Fruit fly (Drosophila melanogaster) whole organism, embryonic: ENCODE data around the gene Mekk1.

Experiments used
- CG10431 ChIP-seq: fragments of 200-800 bp; sonication (Bioruptor generic); optimal IDR thresholded peaks from 3 replicates; lab custom pipeline; 2018; ENCODE audit warnings: missing biosample characterization, mild to moderate bottlenecking, missing genetic modification characterization
- CG11247 ChIP-seq: fragments of 200-800 bp; sonication (Bioruptor generic); IDR thresholded peaks from 2 replicates; pipeline ENCODE4 v1.3.6; 2022; ENCODE audit warnings: missing biosample characterization, missing genetic modification characterization
- CG11504 ChIP-seq: fragments of 200-800 bp; sonication (Bioruptor generic); optimal IDR thresholded peaks from 3 replicates; lab custom pipeline; 2019; ENCODE audit warnings: missing biosample characterization, mild to moderate bottlenecking, missing genetic modification characterization, moderate library complexity
- CG12219 ChIP-seq: fragments of 200-800 bp; sonication (Bioruptor generic); optimal IDR thresholded peaks from 3 replicates; lab custom pipeline; 2018; ENCODE audit warnings: missing biosample characterization, mild to moderate bottlenecking, missing genetic modification characterization
- CG13123 ChIP-seq: fragments of 200-800 bp; sonication (Bioruptor generic); optimal IDR thresholded peaks from 2 replicates; lab custom pipeline; 2016; ENCODE audit warnings: missing biosample characterization, missing genetic modification characterization
- CG15073 ChIP-seq: fragments of 200-800 bp; sonication (Bioruptor generic); optimal IDR thresholded peaks from 2 replicates; lab custom pipeline; 2016; ENCODE audit warnings: missing biosample characterization, missing genetic modification characterization
- CG1529 ChIP-seq: fragments of 200-800 bp; sonication (Bioruptor generic); optimal IDR thresholded peaks from 3 replicates; lab custom pipeline; 2018; ENCODE audit warnings: missing biosample characterization, missing genetic modification characterization
- CG15514 ChIP-seq: fragments of 200-800 bp; sonication (Bioruptor generic); optimal IDR thresholded peaks from 3 replicates; lab custom pipeline; 2017; ENCODE audit warnings: missing biosample characterization, missing genetic modification characterization, mild to moderate bottlenecking, moderate library complexity, missing genetic modification reagents
- CG16813 ChIP-seq: fragments of 200-800 bp; sonication (Bioruptor generic); IDR thresholded peaks from 3 replicates; pipeline ENCODE4 v1.3.6; 2022; ENCODE audit warnings: missing biosample characterization, missing genetic modification characterization; ENCODE audit not compliant: partially characterized antibody
- CG16815 ChIP-seq: fragments of 200-800 bp; sonication (Bioruptor generic); optimal IDR thresholded peaks from 3 replicates; lab custom pipeline; 2017; ENCODE audit warnings: missing biosample characterization, mild to moderate bottlenecking, missing genetic modification characterization
- CG17912 ChIP-seq: fragments of 200-800 bp; sonication (Bioruptor generic); optimal IDR thresholded peaks from 2 replicates; lab custom pipeline; 2018; ENCODE audit warnings: missing biosample characterization, mild to moderate bottlenecking, missing genetic modification characterization
- CG1792 ChIP-seq: fragments of 200-800 bp; sonication (Bioruptor generic); optimal IDR thresholded peaks from 2 replicates; lab custom pipeline; 2016; ENCODE audit warnings: missing biosample characterization, missing genetic modification characterization
- CG3838 ChIP-seq: fragments of 200-800 bp; sonication (Bioruptor generic); optimal IDR thresholded peaks from 3 replicates; lab custom pipeline; 2016; ENCODE audit warnings: missing biosample characterization, missing genetic modification characterization
- CG4282 ChIP-seq: fragments of 200-800 bp; sonication (Bioruptor generic); optimal IDR thresholded peaks from 2 replicates; lab custom pipeline; 2016; ENCODE audit warnings: missing biosample characterization, missing genetic modification characterization
- CG6689 ChIP-seq: fragments of 200-800 bp; sonication (Bioruptor generic); IDR thresholded peaks from 2 replicates; pipeline ENCODE4 v1.3.6; 2022; ENCODE audit warnings: missing biosample characterization, missing genetic modification characterization
- CG7987 ChIP-seq: fragments of 200-800 bp; sonication (Bioruptor generic); optimal IDR thresholded peaks from 2 replicates; lab custom pipeline; 2018; ENCODE audit warnings: missing biosample characterization, mild to moderate bottlenecking, missing genetic modification characterization, moderate library complexity
- CG8281 ChIP-seq: fragments of 200-800 bp; sonication (Bioruptor generic); optimal IDR thresholded peaks from 2 replicates; lab custom pipeline; 2018; ENCODE audit warnings: missing biosample characterization, mild to moderate bottlenecking, missing genetic modification characterization, moderate library complexity
- CG8388 ChIP-seq: fragments of 200-800 bp; sonication (Bioruptor generic); optimal IDR thresholded peaks from 2 replicates; lab custom pipeline; 2019; ENCODE audit warnings: missing biosample characterization, mild to moderate bottlenecking, missing genetic modification characterization, moderate library complexity
- CG8478 ChIP-seq: fragments of >200 bp; optimal IDR thresholded peaks from 2 replicates; lab custom pipeline; 2018
- CG8924 ChIP-seq: fragments of 200-800 bp; optimal IDR thresholded peaks from 3 replicates; lab custom pipeline; 2019; ENCODE audit warnings: missing biosample characterization, mild to moderate bottlenecking, missing genetic modification characterization, moderate library complexity
- CG9876 ChIP-seq: fragments of 200-800 bp; sonication (Bioruptor generic); optimal IDR thresholded peaks from 2 replicates; lab custom pipeline; 2016; ENCODE audit warnings: missing biosample characterization, missing genetic modification characterization
- CG9932 ChIP-seq: fragments of 200-800 bp; sonication (Bioruptor generic); IDR thresholded peaks from 2 replicates; pipeline ENCODE4 v1.3.6; 2022; ENCODE audit warnings: missing biosample characterization, missing genetic modification characterization
- CoRest ChIP-seq: fragments of 200-800 bp; sonication (Bioruptor generic); optimal IDR thresholded peaks from 3 replicates; lab custom pipeline; 2018; ENCODE audit warnings: missing biosample characterization, mild to moderate bottlenecking, missing genetic modification characterization, moderate library complexity
- Jarid2 ChIP-seq: fragments of 200-800 bp; sonication (Bioruptor generic); optimal IDR thresholded peaks from 3 replicates; lab custom pipeline; 2017; ENCODE audit warnings: mild to moderate bottlenecking, missing biosample characterization, missing genetic modification reagents, missing genetic modification characterization
- Sry-β ChIP-seq: fragments of 200-800 bp; sonication (Bioruptor generic); optimal IDR thresholded peaks from 2 replicates; lab custom pipeline; 2018; ENCODE audit warnings: missing biosample characterization, mild to moderate bottlenecking, missing genetic modification characterization, moderate library complexity
- Stat92E ChIP-seq, 3 experiments: fragments of >200 bp in 2 of 3; fragments of 200-800 bp in 1 of 3; sonication (Bioruptor generic) in 1 of 3; optimal IDR thresholded peaks; 2 replicates each; lab custom pipeline; 2017 to 2019; ENCODE audit warnings: missing biosample characterization in 3 of 3, missing genetic modification characterization in 3 of 3, mild to moderate bottlenecking in 1 of 3, moderate library complexity in 1 of 3
- Vsx1 ChIP-seq: fragments of 200-800 bp; sonication (Bioruptor generic); optimal IDR thresholded peaks from 2 replicates; lab custom pipeline; 2017; ENCODE audit warnings: missing biosample characterization, mild to moderate bottlenecking, missing genetic modification characterization, missing genetic modification reagents
- ara ChIP-seq: fragments of 200-800 bp; sonication (Bioruptor generic); IDR thresholded peaks from 2 replicates; pipeline ENCODE4 v1.3.6; 2022; ENCODE audit warnings: missing biosample characterization, missing genetic modification characterization
- bowl ChIP-seq: fragments of 200-800 bp; sonication (Bioruptor generic); IDR thresholded peaks from 2 replicates; pipeline ENCODE4 v1.3.6; 2022; ENCODE audit warnings: missing biosample characterization, missing genetic modification characterization
- cas ChIP-seq: fragments of 200-800 bp; sonication (Bioruptor generic); IDR thresholded peaks from 2 replicates; pipeline ENCODE4 v1.3.6; 2022; ENCODE audit warnings: missing biosample characterization, missing genetic modification characterization
- dmrt11E ChIP-seq: fragments of 200-800 bp; sonication (Bioruptor generic); optimal IDR thresholded peaks from 3 replicates; lab custom pipeline; 2018; ENCODE audit warnings: missing biosample characterization, mild to moderate bottlenecking, missing genetic modification characterization, moderate library complexity
- esg ChIP-seq: fragments of 200-800 bp; sonication (Bioruptor generic); conservative IDR thresholded peaks from 2 replicates; pipeline ENCODE4 v1.3.6; 2022; ENCODE audit warnings: missing biosample characterization, missing genetic modification characterization
- fd64A ChIP-seq: fragments of 200-800 bp; sonication (Bioruptor generic); optimal IDR thresholded peaks from 3 replicates; lab custom pipeline; 2018; ENCODE audit warnings: missing biosample characterization, mild to moderate bottlenecking, missing genetic modification characterization
- grn ChIP-seq: fragments of 200-800 bp; sonication (Bioruptor generic); optimal IDR thresholded peaks from 3 replicates; lab custom pipeline; 2017; ENCODE audit warnings: missing biosample characterization, missing genetic modification characterization
- inv ChIP-seq: fragments of 200-800 bp; sonication (Bioruptor generic); IDR thresholded peaks from 2 replicates; pipeline ENCODE4 v1.3.6; 2022; ENCODE audit warnings: missing biosample characterization, missing genetic modification characterization; ENCODE audit not compliant: partially characterized antibody
- jigr1 ChIP-seq: fragments of 200-800 bp; sonication (Bioruptor generic); IDR thresholded peaks from 3 replicates; pipeline ENCODE4 v1.3.6; 2022; ENCODE audit warnings: missing biosample characterization, missing genetic modification characterization
- kay ChIP-seq: fragments of 200-800 bp; sonication (Bioruptor generic); optimal IDR thresholded peaks from 2 replicates; lab custom pipeline; 2016; ENCODE audit warnings: missing biosample characterization, missing genetic modification characterization
- knrl ChIP-seq: fragments of 200-800 bp; sonication (Bioruptor generic); IDR thresholded peaks from 3 replicates; pipeline ENCODE4 v1.3.6; 2022; ENCODE audit warnings: missing biosample characterization, missing genetic modification characterization; ENCODE audit not compliant: partially characterized antibody
- lbe ChIP-seq: fragments of 200-800 bp; sonication (Bioruptor generic); optimal IDR thresholded peaks from 2 replicates; lab custom pipeline; 2016; ENCODE audit warnings: missing biosample characterization, mild to moderate bottlenecking, missing genetic modification characterization
- mld ChIP-seq: fragments of 200-800 bp; sonication (Bioruptor generic); IDR thresholded peaks from 3 replicates; pipeline ENCODE4 v1.3.6; 2022; ENCODE audit warnings: missing biosample characterization, missing genetic modification characterization; ENCODE audit not compliant: partially characterized antibody
- nau ChIP-seq: fragments of 200-800 bp; sonication (Bioruptor generic); optimal IDR thresholded peaks from 3 replicates; lab custom pipeline; 2017; ENCODE audit warnings: missing biosample characterization, mild to moderate bottlenecking, missing genetic modification characterization, missing genetic modification reagents
- rib ChIP-seq: fragments of 200-800 bp; sonication (Bioruptor generic); IDR thresholded peaks from 2 replicates; pipeline ENCODE4 v1.3.6; 2022; ENCODE audit warnings: missing biosample characterization, missing genetic modification characterization
- sens ChIP-seq: fragments of 200-800 bp; sonication (Bioruptor generic); peaks from one replicate; lab custom pipeline; 2016; ENCODE audit warnings: missing biosample characterization, missing genetic modification characterization
- slbo ChIP-seq: fragments of 200-800 bp; sonication (Bioruptor generic); IDR thresholded peaks from 2 replicates; pipeline ENCODE4 v1.3.6; 2022; ENCODE audit warnings: missing biosample characterization, missing genetic modification characterization
- slou ChIP-seq: fragments of 200-800 bp; sonication (Bioruptor generic); optimal IDR thresholded peaks from 3 replicates; lab custom pipeline; 2016; ENCODE audit warnings: missing biosample characterization, missing genetic modification characterization
- slp2 ChIP-seq: fragments of 200-800 bp; sonication (Bioruptor generic); optimal IDR thresholded peaks from 2 replicates; lab custom pipeline; 2016; ENCODE audit warnings: missing biosample characterization, missing genetic modification characterization
- stwl ChIP-seq: fragments of 200-800 bp; sonication (Bioruptor generic); optimal IDR thresholded peaks from 3 replicates; lab custom pipeline; 2018; ENCODE audit warnings: missing biosample characterization, mild to moderate bottlenecking, missing genetic modification characterization, moderate library complexity
- sug ChIP-seq: fragments of 200-800 bp; optimal IDR thresholded peaks from 2 replicates; lab custom pipeline; 2019; ENCODE audit warnings: missing biosample characterization, mild to moderate bottlenecking, missing genetic modification characterization, moderate library complexity
- tap ChIP-seq: fragments of 200-800 bp; optimal IDR thresholded peaks from 3 replicates; lab custom pipeline; 2019; ENCODE audit warnings: missing biosample characterization, mild to moderate bottlenecking, missing genetic modification characterization, moderate library complexity
- wdn ChIP-seq: fragments of 200-800 bp; sonication (Bioruptor generic); IDR thresholded peaks from 2 replicates; pipeline ENCODE4 v1.3.6; 2022; ENCODE audit warnings: missing biosample characterization, missing genetic modification characterization

The Mekk1 gene

DNA sequence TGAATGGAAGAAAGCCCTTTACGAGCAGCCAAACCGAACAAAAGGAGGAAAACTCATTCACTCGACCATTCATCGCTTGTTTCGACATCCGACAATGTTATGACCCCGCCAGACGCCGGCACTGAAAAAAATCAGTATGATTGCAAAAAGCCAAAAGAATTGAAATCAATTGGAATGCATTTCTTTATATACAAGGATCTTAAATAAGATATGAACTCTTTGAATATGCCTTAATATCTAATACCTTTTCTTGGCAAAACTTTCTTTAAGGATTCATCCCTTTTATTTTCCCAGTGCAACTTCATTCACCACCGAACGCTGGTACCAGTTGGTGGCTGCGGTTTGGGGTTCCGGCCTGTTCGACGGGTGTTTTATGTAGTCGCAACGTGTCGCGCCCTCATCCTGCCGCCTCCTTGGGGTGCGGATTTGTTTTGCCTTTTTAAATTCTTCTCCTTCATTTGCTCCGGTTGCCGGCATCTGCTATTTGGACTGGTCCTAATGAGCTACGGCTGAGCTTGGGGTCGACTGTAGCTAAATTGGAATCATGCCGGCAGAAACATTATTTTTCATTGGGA, 23.5 kb downstream of the Mekk1 start (continued):
- TF ChIP-seq bowl (GFP tag; lab: Robert Waterston, UW) (no peak; the same call in 1 of the 2 replicates), esg (GFP tag; lab: Robert Waterston, UW) (peak; percentile 76), CG17912 (GFP tag; lab: Kevin White, UChicago) (peak; percentile 42), CG6689 (GFP tag; lab: Robert Waterston, UW) (peak; percentile 88), sens (GFP tag; lab: Kevin White, UChicago) (peak; percentile 96), wdn (GFP tag; lab: Robert Waterston, UW) (peak; percentile 76), CG3838 (GFP tag; lab: Kevin White, UChicago) (peak; percentile 46), cas (GFP tag; lab: Robert Waterston, UW) (no peak; the same call in 1 of the 2 replicates), CG11247 (GFP tag; lab: Robert Waterston, UW) (peak; percentile 74), CG8388 (GFP tag; lab: Kevin White, UChicago) (peak; percentile 81), CG1792 (GFP tag; lab: Kevin White, UChicago) (peak; percentile 82), fd64A (peak; percentile 62), jigr1 (GFP tag; lab: Robert Waterston, UW) (0 out of 3 replicates have a peak, but pooled peaks have one; percentile 33), grn (GFP tag; lab: Kevin White, UChicago) (peak; percentile 44), slbo (GFP tag; lab: Robert Waterston, UW) (peak; percentile 88), Vsx1 (GFP tag; lab: Kevin White, UChicago) (peak; percentile 46), kay (GFP tag; lab: Kevin White, UChicago) (peak; percentile 72), rib (GFP tag; lab: Robert Waterston, UW) (no peak; the same call in 1 of the 2 replicates), nau (GFP tag; lab: Kevin White, UChicago) (peak; percentile 78), dmrt11E (peak; percentile 52), CG10431 (GFP tag; lab: Kevin White, UChicago) (peak; percentile 61), slou (GFP tag; lab: Kevin White, UChicago) (peak; percentile 83), lbe (GFP tag; lab: Kevin White, UChicago) (no peak), CG9932 (GFP tag; lab: Robert Waterston, UW) (peak; percentile 73), slp2 (GFP tag; lab: Kevin White, UChicago) (peak; percentile 58), CG8478 (lab: Kevin White, UChicago) (no peak), ara (peak; percentile 78), mld (GFP tag; lab: Robert Waterston, UW) (no peak), Jarid2 (GFP tag; lab: Kevin White, UChicago) (peak; percentile 64), CG9876 (GFP tag; lab: Kevin White, UChicago) (peak; percentile 37), CG1529 (peak; percentile 71), Stat92E (GFP tag; optimal IDR thresholded peaks at IDR 0.05; lab: Kevin White, UChicago) (no peak), CG8281 (peak; percentile 59), CG11504 (tag; lab: Kevin White, UChicago) (peak; percentile 91), stwl (tag; lab: Kevin White, UChicago) (no peak), tap (tag; lab: Kevin White, UChicago) (peak; percentile 86), knrl (no peak), inv (GFP tag; lab: Robert Waterston, UW) (no peak), CG13123 (peak; percentile 45), CG8924 (tag; lab: Kevin White, UChicago) (peak; percentile 90), CoRest (peak; percentile 89), CG16813 (GFP tag; lab: Robert Waterston, UW) (no peak), Sry-β (GFP tag; lab: Kevin White, UChicago) (no peak), sug (tag; lab: Kevin White, UChicago) (peak; percentile 87), CG15514 (GFP tag; lab: Kevin White, UChicago) (peak; percentile 77), CG4282 (peak; percentile 6), CG15073 (GFP tag; lab: Kevin White, UChicago) (peak; percentile 29), CG12219 (GFP tag; lab: Kevin White, UChicago) (peak; percentile 87), CG16815 (GFP tag; lab: Kevin White, UChicago) (peak; percentile 81), CG7987 (GFP tag; lab: Kevin White, UChicago) (peak; percentile 4)
